Worm (Caenorhabditis elegans): ENCODE measurements around the gene vps-52.

DNA sequence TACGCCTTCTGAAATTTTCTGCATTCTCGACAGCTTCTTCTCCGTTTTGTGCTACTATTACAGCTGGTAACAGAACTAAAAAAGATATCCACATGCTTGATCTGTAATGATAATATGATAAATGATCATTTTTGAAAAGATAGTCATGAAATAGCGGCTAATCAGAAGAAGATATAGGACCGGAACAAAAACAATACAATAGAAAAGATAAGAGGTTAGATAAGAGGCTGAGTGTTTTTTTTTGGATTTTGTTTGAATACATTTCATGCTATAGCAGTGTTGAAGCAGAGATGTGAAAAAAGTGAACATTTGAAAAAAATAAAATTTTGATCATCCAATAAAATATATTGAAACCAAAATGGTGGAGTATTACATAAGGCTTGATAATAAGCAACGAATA is 10.8 kb upstream of the vps-52 start, which contains the start of gene F46C8.8:
- no peak for TF ChIP-seq flt-1 (GFP tag; IDR thresholded peaks at IDR 0.05)
- no peak for TF ChIP-seq ztf-29 (GFP tag; IDR thresholded peaks at IDR 0.05)
- no peak for TF ChIP-seq ref-1 (GFP tag; conservative IDR thresholded peaks at IDR 0.05)
- TF ChIP-seq tab-1 (GFP tag; IDR thresholded peaks at IDR 0.05) = no peak
- TF ChIP-seq ztf-23 (GFP tag; IDR thresholded peaks at IDR 0.05) = no peak
